Fruit fly (Drosophila melanogaster): Measurements from ENCODE around the gene CG6763.

CG6763 gene

DNA sequence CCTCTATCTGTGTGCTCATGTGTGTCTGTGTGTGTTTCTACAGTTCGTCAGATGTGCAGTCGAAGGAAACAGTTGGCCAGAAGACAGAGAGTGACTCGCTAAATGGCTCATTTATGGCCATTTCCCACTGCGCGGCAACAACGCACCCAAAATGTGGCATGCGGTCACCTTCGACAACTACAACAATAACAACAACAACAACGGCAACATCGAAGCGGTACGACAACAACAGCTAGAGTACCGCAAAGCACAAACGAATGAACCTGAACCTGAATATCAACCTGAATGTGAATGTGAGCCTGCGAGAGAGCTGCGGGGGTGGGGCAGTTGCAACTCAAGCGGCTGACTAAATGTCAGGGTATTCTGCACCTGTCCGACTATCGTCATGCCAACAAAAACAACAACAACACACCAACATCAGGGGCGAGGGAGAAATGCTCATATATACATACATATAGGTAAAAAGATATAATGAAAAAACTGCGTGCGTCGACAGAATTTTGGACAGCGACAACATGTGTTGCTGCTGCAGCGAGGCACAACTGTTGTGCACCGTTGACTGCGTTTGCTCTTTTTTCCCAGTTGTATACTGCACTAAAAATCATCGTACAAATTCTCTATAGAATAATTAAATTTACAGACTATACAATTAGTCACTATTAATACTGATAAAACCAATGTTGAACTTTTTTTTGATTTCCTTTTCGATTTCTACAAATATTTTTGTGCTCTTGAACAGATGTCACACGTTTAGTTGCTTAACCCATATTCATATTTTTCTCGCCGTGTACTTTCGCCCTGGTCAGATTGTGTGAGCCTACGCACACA is 16.5 kb downstream of the CG6763 start:
- TF ChIP-seq CG15011 (GFP tag; optimal IDR thresholded peaks at IDR 0.05) (no peak), CG1603 (tag; optimal IDR thresholded peaks at IDR 0.05) (peak; percentile 64), nerfin-2 (GFP tag; IDR thresholded peaks at IDR 0.05; ENCODE audit: partially characterized antibody) (no peak), CG11247 (GFP tag; IDR thresholded peaks at IDR 0.05) (no peak), Spps (tag; optimal IDR thresholded peaks at IDR 0.05) (no peak), CG17328 (GFP tag; IDR thresholded peaks at IDR 0.05) (peak; percentile 68), Kr (GFP tag; optimal IDR thresholded peaks at IDR 0.05) (no peak), CG15479 (GFP tag; optimal IDR thresholded peaks at IDR 0.05) (peak; percentile 92), Fer3 (tag; optimal IDR thresholded peaks at IDR 0.05) (no peak), da (GFP tag; optimal IDR thresholded peaks at IDR 0.05) (no peak), klu (GFP tag; IDR thresholded peaks at IDR 0.05) (no peak), sr (GFP tag; IDR thresholded peaks at IDR 0.05) (no peak), CG14710 (tag; optimal IDR thresholded peaks at IDR 0.05) (peak; percentile 11), Vsx1 (GFP tag; optimal IDR thresholded peaks at IDR 0.05) (no peak), Myb (GFP tag; optimal IDR thresholded peaks at IDR 0.05) (no peak), chn (GFP tag; optimal IDR thresholded peaks at IDR 0.05) (peak; percentile 57), Awh (GFP tag; IDR thresholded peaks at IDR 0.05) (no peak), amos (GFP tag; IDR thresholded peaks at IDR 0.05; ENCODE audit: partially characterized antibody) (no peak), CG18764 (GFP tag; optimal IDR thresholded peaks at IDR 0.05) (no peak), ssp (GFP tag; IDR thresholded peaks at IDR 0.05) (no peak), CG10959 (GFP tag; IDR thresholded peaks at IDR 0.05) (peak; percentile 64), cato (GFP tag; optimal IDR thresholded peaks at IDR 0.05; ENCODE audit: borderline replicate concordance) (no peak), Gug (GFP tag; IDR thresholded peaks at IDR 0.05) (no peak), CG15073 (GFP tag; optimal IDR thresholded peaks at IDR 0.05) (no peak), CG16813 (GFP tag; IDR thresholded peaks at IDR 0.05; ENCODE audit: partially characterized antibody) (no peak), Mrtf (GFP tag; IDR thresholded peaks at IDR 0.05) (no peak), twi (tag; optimal IDR thresholded peaks at IDR 0.05) (peak; percentile 95), mirr (GFP tag; optimal IDR thresholded peaks at IDR 0.05) (no peak), CG4820 (GFP tag; optimal IDR thresholded peaks at IDR 0.05) (no peak), sc (optimal IDR thresholded peaks at IDR 0.05) (no peak), sc (GFP tag; optimal IDR thresholded peaks at IDR 0.05) (peak; percentile 34), CG32772 (GFP tag; IDR thresholded peaks at IDR 0.05) (no peak), CG6813 (GFP tag; optimal IDR thresholded peaks at IDR 0.05) (no peak), Tbp (GFP tag; optimal IDR thresholded peaks at IDR 0.05) (no peak), dmrt11E (tag; optimal IDR thresholded peaks at IDR 0.05) (peak; percentile 91), Poxn (GFP tag; IDR thresholded peaks at IDR 0.05) (no peak), disco-r (GFP tag; optimal IDR thresholded peaks at IDR 0.05) (no peak), TFAM (GFP tag; optimal IDR thresholded peaks at IDR 0.05) (no peak), CG12391 (tag; optimal IDR thresholded peaks at IDR 0.05) (peak; percentile 78), Usf (GFP tag; optimal IDR thresholded peaks at IDR 0.05) (peak; percentile 48), lilli (GFP tag; optimal IDR thresholded peaks at IDR 0.05) (peak; percentile 45), dati (GFP tag; IDR thresholded peaks at IDR 0.05) (no peak), NC2β (GFP tag; optimal IDR thresholded peaks at IDR 0.05) (peak; percentile 58), CG1792 (GFP tag; optimal IDR thresholded peaks at IDR 0.05) (no peak), CG2712 (tag; optimal IDR thresholded peaks at IDR 0.05) (peak; percentile 63), dpn (GFP tag; optimal IDR thresholded peaks at IDR 0.05) (peak in 1 of 2 experiments; percentile 5), CG10274 (GFP tag; optimal IDR thresholded peaks at IDR 0.05) (no peak), CG7556 (GFP tag; optimal IDR thresholded peaks at IDR 0.05) (peak; percentile 46), ham (GFP tag; IDR thresholded peaks at IDR 0.05) (no peak), yki (optimal IDR thresholded peaks at IDR 0.05) (no peak), Max (GFP tag; optimal IDR thresholded peaks at IDR 0.05) (no peak)

Measured in whole organism, embryonic.